Worm (Caenorhabditis elegans): ENCODE measurements around the gene F20D1.3.
A peak's percentile ranks its signal among the peaks of the same experiment; 100 is the strongest.

F20D1.3 gene

ce11 chrX:14988160-14988559 lies 12.2 kb downstream of the F20D1.3 start:
- TF ChIP-seq drap-1 (GFP tag; optimal IDR thresholded peaks at IDR 0.05) (no peak), lsy-2 (tag; optimal IDR thresholded peaks at IDR 0.05) (no peak)

ce11 chrX:14991280-14991679 lies 15.4 kb downstream of the F20D1.3 start, which contains the start of gene iglr-1:
iglr-1 (minus strand) TSS chrX:14991380.
- TF ChIP-seq cnd-1 (tag; optimal IDR thresholded peaks at IDR 0.05) = no peak
- TF ChIP-seq nhr-237 (tag; optimal IDR thresholded peaks at IDR 0.05) = no peak
- TF ChIP-seq hlh-1 (tag; optimal IDR thresholded peaks at IDR 0.05) = no peak
- no peak for TF ChIP-seq pha-4 (tag; optimal IDR thresholded peaks at IDR 0.05)
- no peak for TF ChIP-seq elt-3 (tag; optimal IDR thresholded peaks at IDR 0.05)
- no peak for TF ChIP-seq nhr-76 (tag; optimal IDR thresholded peaks at IDR 0.05)
- no peak for TF ChIP-seq unc-120 (tag; optimal IDR thresholded peaks at IDR 0.05; ENCODE audit: poor library complexity, severe bottlenecking)
- TF ChIP-seq zip-8 (tag; optimal IDR thresholded peaks at IDR 0.05) = no peak
- no peak for TF ChIP-seq blmp-1 (tag; optimal IDR thresholded peaks at IDR 0.05)
- TF ChIP-seq mls-2 (tag; optimal IDR thresholded peaks at IDR 0.05) = no peak
- no peak for TF ChIP-seq flh-1 (GFP tag; optimal IDR thresholded peaks at IDR 0.05)
- TF ChIP-seq tbx-8 (GFP tag; optimal IDR thresholded peaks at IDR 0.05) = no peak
- no peak for TF ChIP-seq M03D4.4 (tag; optimal IDR thresholded peaks at IDR 0.05)
- TF ChIP-seq nhr-28 (tag; optimal IDR thresholded peaks at IDR 0.05) = no peak
- no peak for TF ChIP-seq lin-13 (tag; optimal IDR thresholded peaks at IDR 0.05)
- TF ChIP-seq nhr-2 (tag; optimal IDR thresholded peaks at IDR 0.05) = no peak
- TF ChIP-seq ceh-43 (GFP tag; optimal IDR thresholded peaks at IDR 0.05) = no peak

- TF ChIP-seq nhr-12 (tag; optimal IDR thresholded peaks at IDR 0.05) (no peak), ces-1 (GFP tag; optimal IDR thresholded peaks at IDR 0.05) (peak; percentile 79)
Measured at ce11 chrX:14993744-14994143, 17.8 kb downstream of the F20D1.3 start.

ce11 chrX:14999101-14999500 lies 23.2 kb downstream of the F20D1.3 start, which contains the start of gene cutl-3:
cutl-3 (minus strand) TSS chrX:14999201.
- TF ChIP-seq elt-3 (tag; optimal IDR thresholded peaks at IDR 0.05) = no peak
- TF ChIP-seq sptf-1 (tag; optimal IDR thresholded peaks at IDR 0.05) = no peak
- TF ChIP-seq ztf-11 (tag; optimal IDR thresholded peaks at IDR 0.05) = no peak
- TF ChIP-seq ceh-39 (tag; optimal IDR thresholded peaks at IDR 0.05) = no peak
- no peak for TF ChIP-seq nhr-12 (tag; optimal IDR thresholded peaks at IDR 0.05)
- TF ChIP-seq ces-1 (GFP tag; optimal IDR thresholded peaks at IDR 0.05) = no peak
- no peak for TF ChIP-seq tbx-8 (GFP tag; optimal IDR thresholded peaks at IDR 0.05)
- TF ChIP-seq nhr-237 (tag; optimal IDR thresholded peaks at IDR 0.05) = no peak
- no peak for TF ChIP-seq elt-1 (tag; optimal IDR thresholded peaks at IDR 0.05; ENCODE audit: borderline replicate concordance, insufficient read depth)
- no peak for TF ChIP-seq mls-2 (tag; optimal IDR thresholded peaks at IDR 0.05)
- TF ChIP-seq mab-5 (tag; optimal IDR thresholded peaks at IDR 0.05) = no peak

ce11 chrX:15003891-15004550 lies 28.1 kb downstream of the F20D1.3 start, which contains the start of gene slc-25A18.1:
slc-25A18.1 (minus strand) TSS chrX:15003941.
- no peak for TF ChIP-seq zip-8 (tag; optimal IDR thresholded peaks at IDR 0.05)
- TF ChIP-seq sptf-1 (tag; optimal IDR thresholded peaks at IDR 0.05) = no peak
- TF ChIP-seq sem-2 (GFP tag; optimal IDR thresholded peaks at IDR 0.05) = no peak
- no peak for TF ChIP-seq bed-3 (GFP tag; optimal IDR thresholded peaks at IDR 0.05)
- TF ChIP-seq ztf-11 (tag; optimal IDR thresholded peaks at IDR 0.05) = no peak
- no peak for TF ChIP-seq ham-2 (GFP tag; optimal IDR thresholded peaks at IDR 0.05)
- no peak for TF ChIP-seq mep-1 (tag; optimal IDR thresholded peaks at IDR 0.05)
- TF ChIP-seq ces-1 (GFP tag; optimal IDR thresholded peaks at IDR 0.05) = no peak
- TF ChIP-seq lin-32 (GFP tag; optimal IDR thresholded peaks at IDR 0.05) = no peak
- TF ChIP-seq snpc-4 (tag; optimal IDR thresholded peaks at IDR 0.05) = no peak
- TF ChIP-seq unc-39 (tag; optimal IDR thresholded peaks at IDR 0.05) = no peak
- TF ChIP-seq nhr-2 (tag; optimal IDR thresholded peaks at IDR 0.05) = no peak
- no peak for TF ChIP-seq tbx-8 (GFP tag; optimal IDR thresholded peaks at IDR 0.05)
- no peak for TF ChIP-seq mab-5 (tag; optimal IDR thresholded peaks at IDR 0.05)
- no peak for TF ChIP-seq nhr-76 (tag; optimal IDR thresholded peaks at IDR 0.05)
- no peak for TF ChIP-seq unc-120 (tag; optimal IDR thresholded peaks at IDR 0.05; ENCODE audit: poor library complexity, severe bottlenecking)
- no peak for TF ChIP-seq blmp-1 (tag; optimal IDR thresholded peaks at IDR 0.05)
- no peak for TF ChIP-seq unc-62 (GFP tag; optimal IDR thresholded peaks at IDR 0.05)
- no peak for TF ChIP-seq nhr-237 (tag; optimal IDR thresholded peaks at IDR 0.05)

Measured in whole organism, mixed stage, embryonic.